Worm (Caenorhabditis elegans) whole organism, L3 larva: ENCODE measurements around the gene pgam-5.

Experiments
- R02D3.7 ChIP-seq: fragments of 150-350 bp; optimal IDR thresholded peaks from 2 replicates; lab custom pipeline; 2014; ENCODE audit warnings: missing biosample characterization, missing genetic modification characterization
- ZK546.5 ChIP-seq: sonication (generic microtip); optimal IDR thresholded peaks from 2 replicates; lab custom pipeline; 2017; ENCODE audit warnings: missing biosample characterization, missing genetic modification characterization
- ama-1 ChIP-seq: fragments of 150-350 bp; optimal IDR thresholded peaks from 2 replicates; lab custom pipeline; 2018
- ceh-16 ChIP-seq: sonication (generic microtip); optimal IDR thresholded peaks from 2 replicates; lab custom pipeline; 2017; ENCODE audit warnings: missing biosample characterization, missing genetic modification characterization
- ceh-28 ChIP-seq: fragments of 150-350 bp; optimal IDR thresholded peaks from 2 replicates; lab custom pipeline; 2014; ENCODE audit warnings: missing biosample characterization, missing genetic modification reagents, missing genetic modification characterization
- ceh-82 ChIP-seq: fragments of 150-350 bp; optimal IDR thresholded peaks from 2 replicates; lab custom pipeline; 2014; ENCODE audit warnings: missing biosample characterization, missing genetic modification characterization
- daf-12 ChIP-seq: fragments of 150-350 bp; optimal IDR thresholded peaks from 2 replicates; lab custom pipeline; 2014; ENCODE audit warnings: missing biosample characterization, missing genetic modification reagents, missing genetic modification characterization
- egl-27 ChIP-seq: sonication (generic microtip); optimal IDR thresholded peaks from 4 replicates; lab custom pipeline; 2017; ENCODE audit warnings: missing biosample characterization, missing genetic modification reagents, missing genetic modification characterization
- egl-5 ChIP-seq: fragments of 150-350 bp; optimal IDR thresholded peaks from 2 replicates; lab custom pipeline; 2017; ENCODE audit warnings: missing biosample characterization, missing genetic modification reagents, missing genetic modification characterization, inconsistent platforms
- elt-3 ChIP-seq, 3 experiments: fragments of 150-350 bp in 1 of 3; sonication (generic microtip) in 2 of 3; optimal IDR thresholded peaks; 2 replicates in 2 of 3; 4 replicates in 1 of 3; lab custom pipeline; 2014 to 2017; ENCODE audit warnings: missing biosample characterization in 3 of 3, missing genetic modification characterization in 3 of 3
- eor-1 ChIP-seq, 2 experiments: fragments of 150-350 bp; optimal IDR thresholded peaks; 2 replicates each; lab custom pipeline; 2014 to 2018; ENCODE audit warnings: missing biosample characterization in 2 of 2, missing genetic modification characterization in 2 of 2
- fkh-10 ChIP-seq: sonication (generic microtip); optimal IDR thresholded peaks from 2 replicates; lab custom pipeline; 2017; ENCODE audit warnings: missing biosample characterization, missing genetic modification reagents, missing genetic modification characterization
- fkh-2 ChIP-seq: fragments of 150-350 bp; optimal IDR thresholded peaks from 2 replicates; lab custom pipeline; 2014; ENCODE audit warnings: missing biosample characterization, missing genetic modification reagents, missing genetic modification characterization
- fos-1 ChIP-seq: fragments of 150-350 bp; optimal IDR thresholded peaks from 2 replicates; lab custom pipeline; 2014; ENCODE audit warnings: missing biosample characterization, missing genetic modification characterization
- hmg-11 ChIP-seq: sonication (generic microtip); optimal IDR thresholded peaks from 2 replicates; lab custom pipeline; 2016; ENCODE audit warnings: missing genetic modification characterization, missing compliant biosample characterization
- jun-1 ChIP-seq: fragments of 150-350 bp; optimal IDR thresholded peaks from 2 replicates; lab custom pipeline; 2014; ENCODE audit warnings: missing biosample characterization, missing genetic modification reagents, missing genetic modification characterization
- lin-15B ChIP-seq: fragments of 150-350 bp; optimal IDR thresholded peaks from 2 replicates; lab custom pipeline; 2014; ENCODE audit warnings: missing biosample characterization, missing genetic modification characterization
- lin-39 ChIP-seq: fragments of 150-350 bp; optimal IDR thresholded peaks from 2 replicates; lab custom pipeline; 2018; ENCODE audit warnings: missing biosample characterization, missing genetic modification reagents, missing genetic modification characterization
- mdl-1 ChIP-seq: fragments of 150-350 bp; optimal IDR thresholded peaks from 2 replicates; lab custom pipeline; 2014; ENCODE audit warnings: missing biosample characterization, missing genetic modification characterization
- nfya-1 ChIP-seq: sonication (generic microtip); optimal IDR thresholded peaks from 2 replicates; lab custom pipeline; 2017; ENCODE audit warnings: missing genetic modification characterization, mild to moderate bottlenecking, missing compliant biosample characterization, antibody characterized with exemption, moderate library complexity; ENCODE audit not compliant: insufficient read depth
- nhr-23 ChIP-seq: fragments of 150-350 bp; optimal IDR thresholded peaks from 2 replicates; lab custom pipeline; 2014; ENCODE audit warnings: missing biosample characterization, missing genetic modification reagents, missing genetic modification characterization
- nhr-237 ChIP-seq: fragments of 150-350 bp; optimal IDR thresholded peaks from 2 replicates; lab custom pipeline; 2014; ENCODE audit warnings: missing biosample characterization, missing genetic modification characterization
- nhr-25 ChIP-seq: sonication (generic microtip); optimal IDR thresholded peaks from 2 replicates; lab custom pipeline; 2017; ENCODE audit warnings: missing biosample characterization, missing genetic modification characterization
- nhr-28 ChIP-seq: fragments of 150-350 bp; optimal IDR thresholded peaks from 2 replicates; lab custom pipeline; 2014; ENCODE audit warnings: missing biosample characterization, missing genetic modification characterization
- nhr-43 ChIP-seq: sonication (generic microtip); optimal IDR thresholded peaks from 2 replicates; lab custom pipeline; 2016; ENCODE audit warnings: mild to moderate bottlenecking, missing genetic modification characterization, missing compliant biosample characterization; ENCODE audit not compliant: poor library complexity, severe bottlenecking
- nhr-67 ChIP-seq: fragments of 150-350 bp; optimal IDR thresholded peaks from 2 replicates; lab custom pipeline; 2014; ENCODE audit warnings: missing biosample characterization, missing genetic modification characterization
- nhr-76 ChIP-seq: fragments of 150-350 bp; sonication (generic microtip); optimal IDR thresholded peaks from 5 replicates; lab custom pipeline; 2014; ENCODE audit warnings: missing biosample characterization, missing genetic modification characterization
- nhr-77 ChIP-seq: fragments of 150-350 bp; optimal IDR thresholded peaks from 2 replicates; lab custom pipeline; 2014; ENCODE audit warnings: missing biosample characterization, missing genetic modification characterization
- pha-4 ChIP-seq: fragments of 150-350 bp; optimal IDR thresholded peaks from 2 replicates; lab custom pipeline; 2014; ENCODE audit warnings: missing biosample characterization, missing genetic modification reagents, missing genetic modification characterization
- sea-2 ChIP-seq: fragments of 150-350 bp; sonication (generic microtip); optimal IDR thresholded peaks from 4 replicates; lab custom pipeline; 2014; ENCODE audit warnings: missing biosample characterization, missing genetic modification reagents, missing genetic modification characterization
- skn-1 ChIP-seq: fragments of 150-350 bp; optimal IDR thresholded peaks from 2 replicates; lab custom pipeline; 2014; ENCODE audit warnings: missing biosample characterization, missing genetic modification characterization
- snpc-4 ChIP-seq: fragments of 150-350 bp; optimal IDR thresholded peaks from 2 replicates; lab custom pipeline; 2014; ENCODE audit warnings: missing biosample characterization, missing genetic modification characterization
- tbx-2 ChIP-seq: sonication (generic microtip); optimal IDR thresholded peaks from 2 replicates; lab custom pipeline; 2016; ENCODE audit warnings: mild to moderate bottlenecking, missing genetic modification characterization, missing compliant biosample characterization
- unc-39 ChIP-seq: sonication (generic microtip); optimal IDR thresholded peaks from 4 replicates; lab custom pipeline; 2017; ENCODE audit warnings: missing biosample characterization, missing genetic modification characterization
- zag-1 ChIP-seq: fragments of 150-350 bp; optimal IDR thresholded peaks from 2 replicates; lab custom pipeline; 2014; ENCODE audit warnings: missing biosample characterization, missing genetic modification characterization
- ztf-11 ChIP-seq: fragments of 150-350 bp; optimal IDR thresholded peaks from 2 replicates; lab custom pipeline; 2014; ENCODE audit warnings: missing biosample characterization, missing genetic modification characterization
- ztf-4 ChIP-seq: fragments of 150-350 bp; optimal IDR thresholded peaks from 2 replicates; lab custom pipeline; 2014; ENCODE audit warnings: missing biosample characterization, missing genetic modification characterization

pgam-5 gene

ce11 chrII:7615318-7615891 lies 16.9 kb upstream of the pgam-5 start (continued):
- TF ChIP-seq egl-5 (tag; lab: Kevin White, UChicago) (no peak), nhr-23 (tag; lab: Kevin White, UChicago) (peak; percentile 5), nhr-76 (tag; lab: Kevin White, UChicago) (no peak), ceh-28 (peak; percentile 56), fos-1 (tag; lab: Kevin White, UChicago) (no peak), nhr-28 (tag; lab: Kevin White, UChicago) (no peak), daf-12 (no peak), fkh-2 (tag; lab: Kevin White, UChicago) (no peak), nhr-67 (no peak), nfya-1 (tag; lab: Kevin White, UChicago) (peak; percentile 53), ama-1 (lab: Kevin White, UChicago) (peak; percentile 69), lin-39 (no peak), nhr-77 (tag; lab: Kevin White, UChicago) (no peak), ZK546.5 (no peak), ztf-11 (no peak)

- peak; percentile 10 for TF ChIP-seq nfya-1 (tag; lab: Kevin White, UChicago)
- peak; percentile 4 for TF ChIP-seq hmg-11 (tag; lab: Kevin White, UChicago)
- peak; percentile 5 for TF ChIP-seq pha-4
- no peak for TF ChIP-seq skn-1
- no peak for TF ChIP-seq elt-3 (tag; optimal IDR thresholded peaks at IDR 0.05; lab: Kevin White, UChicago)
- TF ChIP-seq, all 47 proteins: peak for 3
These were observed 15.8 kb upstream of the pgam-5 start for ce11 chrII:7614334-7614733.

- TF ChIP-seq lin-15B (no peak), tbx-2 (tag; lab: Kevin White, UChicago) (no peak), egl-5 (tag; lab: Kevin White, UChicago) (peak; percentile 45), unc-39 (tag; lab: Kevin White, UChicago) (no peak), ama-1 (lab: Kevin White, UChicago) (no peak), nfya-1 (tag; lab: Kevin White, UChicago) (no peak)
These were observed 14.8 kb upstream of the pgam-5 start, which contains the start of the genes oig-4 and R07G3.7 for ce11 chrII:7613241-7613782. oig-4 (plus strand) TSS chrII:7613541. R07G3.7 (minus strand) TSS chrII:7613732.

ce11 chrII:7607953-7608352 lies 9.4 kb upstream of the pgam-5 start, which contains the start of gene lips-17:
lips-17 (plus strand) TSS chrII:7608253.
- TF ChIP-seq egl-5 (tag; lab: Kevin White, UChicago) (no peak), nhr-237 (tag; lab: Kevin White, UChicago) (no peak), fkh-2 (tag; lab: Kevin White, UChicago) (no peak), nhr-25 (tag; lab: Kevin White, UChicago) (no peak), ceh-16 (tag; lab: Kevin White, UChicago) (no peak), fkh-10 (GFP tag; lab: Kevin White, UChicago) (no peak), R02D3.7 (no peak)

- TF ChIP-seq nhr-43 (tag; lab: Kevin White, UChicago), result no peak
- TF ChIP-seq egl-27 (tag; lab: Kevin White, UChicago), result no peak
- no peak for TF ChIP-seq elt-3 (tag; optimal IDR thresholded peaks at IDR 0.05; lab: Kevin White, UChicago)
- TF ChIP-seq sea-2 (GFP tag; lab: Kevin White, UChicago), result no peak
These were observed 6.8 kb upstream of the pgam-5 start, which contains the start of gene osm-8 for ce11 chrII:7605306-7605705. osm-8 (minus strand) TSS chrII:7605406.

- TF ChIP-seq unc-39 (tag; lab: Kevin White, UChicago) (no peak), nhr-28 (tag; lab: Kevin White, UChicago) (no peak), nhr-76 (tag; lab: Kevin White, UChicago) (no peak), ceh-28 (no peak), zag-1 (tag; lab: Kevin White, UChicago) (no peak), mdl-1 (tag; lab: Kevin White, UChicago) (no peak), jun-1 (tag; lab: Kevin White, UChicago) (no peak), egl-27 (tag; lab: Kevin White, UChicago) (no peak), ceh-82 (tag; lab: Kevin White, UChicago) (no peak), snpc-4 (no peak), nhr-77 (tag; lab: Kevin White, UChicago) (no peak), elt-3 (tag; optimal IDR thresholded peaks at IDR 0.05; lab: Kevin White, UChicago) (no peak), eor-1 (tag; optimal IDR thresholded peaks at IDR 0.05; lab: Kevin White, UChicago) (no peak), ztf-4 (tag; lab: Kevin White, UChicago) (no peak)
These were observed 805 bp upstream of the pgam-5 start, which contains the start of gene npp-21 for ce11 chrII:7599357-7599756. npp-21 (plus strand) TSS chrII:7599657.
